Comparison of ENCODE assay signal across 4 worm cellular contexts in genomic region chrIV:11431448-11431847, ce11.
TF ChIP-seq lines count a peak whose summit lies in the region.

No protein-coding gene starts in this region.

TF ChIP-seq in whole organism, L1 larva, 84 proteins besides CTCF, POLR2A, EP300 and RAD21:
- TF ChIP-seq ztf-4 (tag; optimal IDR thresholded peaks at IDR 0.05; lab: Kevin White, UChicago): no peak
- no peak for TF ChIP-seq ceh-63 (GFP tag; optimal IDR thresholded peaks at IDR 0.05; lab: Kevin White, UChicago)
- TF ChIP-seq nhr-28 (tag; optimal IDR thresholded peaks at IDR 0.05; lab: Kevin White, UChicago): no peak
- peak; percentile 30 for TF ChIP-seq lin-14 (GFP tag; optimal IDR thresholded peaks at IDR 0.05; lab: Kevin White, UChicago)
- TF ChIP-seq isw-1 (GFP tag; IDR thresholded peaks at IDR 0.05; lab: Robert Waterston, UW): no peak
- TF ChIP-seq lin-35 (GFP tag; optimal IDR thresholded peaks at IDR 0.05; lab: Kevin White, UChicago): no peak
- TF ChIP-seq C34B4.2 (tag; optimal IDR thresholded peaks at IDR 0.05; lab: Kevin White, UChicago): no peak

TF ChIP-seq in whole organism, L4 larva, 104 proteins besides CTCF, POLR2A, EP300 and RAD21:
- no peak for TF ChIP-seq R02D3.7 (tag; optimal IDR thresholded peaks at IDR 0.05; lab: Kevin White, UChicago)
- TF ChIP-seq ctbp-1 (GFP tag; IDR thresholded peaks at IDR 0.05; lab: Robert Waterston, UW): 0 out of 2 replicates have a peak, but pooled peaks have one; percentile 28
- TF ChIP-seq ces-1 (GFP tag; optimal IDR thresholded peaks at IDR 0.05; lab: Kevin White, UChicago): peak; percentile 28

TF ChIP-seq in whole organism, late embryonic, 69 proteins besides CTCF, POLR2A, EP300 and RAD21:
- TF ChIP-seq unc-42 (tag; optimal IDR thresholded peaks at IDR 0.05; lab: Kevin White, UChicago): peak; percentile 90
- TF ChIP-seq ceh-45 (GFP tag; IDR thresholded peaks at IDR 0.05; lab: Robert Waterston, UW): no peak
- no peak for TF ChIP-seq lin-11 (tag; optimal IDR thresholded peaks at IDR 0.05; lab: Kevin White, UChicago)
TF ChIP-seq in whole organism, late embryonic: peak in this region for 1.

TF ChIP-seq in whole organism, mixed stage, embryonic, 35 proteins besides CTCF, POLR2A, EP300 and RAD21:
- TF ChIP-seq ces-1 (GFP tag; optimal IDR thresholded peaks at IDR 0.05; lab: Kevin White, UChicago): peak; percentile 98
- no peak for TF ChIP-seq nhr-2 (tag; optimal IDR thresholded peaks at IDR 0.05; lab: Kevin White, UChicago)

Comparison
In these comparisons a context has a peak if more than half of its experiments do, and no peak if none do; other contexts are left out.
1. Of the 29 proteins assayed by ChIP-seq in both whole organism, L4 larva and whole organism, L1 larva: peak only in whole organism, L4 larva: ces-1; only in whole organism, L1 larva: none; in both: none; in neither: 28.